Worm (Caenorhabditis elegans) whole organism, L4 larva: ENCODE results near the gene unc-36.

ENCODE experiments used
- ceh-82 ChIP-seq: sonication (generic microtip); optimal IDR thresholded peaks from 2 replicates; lab custom pipeline; 2017; ENCODE audit warnings: missing biosample characterization, missing genetic modification characterization
- dmd-6 ChIP-seq: fragments of 200-800 bp; sonication (Bioruptor generic); IDR thresholded peaks from 2 replicates; pipeline ENCODE4 v1.3.6; 2022; ENCODE audit warnings: missing genetic modification reagents, missing genetic modification characterization, missing compliant biosample characterization
- hif-1 ChIP-seq, 2 experiments: sonication (generic microtip); optimal IDR thresholded peaks; 2 replicates each; lab custom pipeline; 2016 to 2017; ENCODE audit warnings: missing compliant biosample characterization in 2 of 2, missing genetic modification characterization in 2 of 2, missing genetic modification reagents in 2 of 2, missing genotype in 2 of 2, mild to moderate bottlenecking in 1 of 2
- lin-15B ChIP-seq: fragments of 150-350 bp; sonication (generic microtip); optimal IDR thresholded peaks from 3 replicates; lab custom pipeline; 2014; ENCODE audit warnings: missing biosample characterization, missing genetic modification characterization
- unc-62 ChIP-seq, 3 experiments: fragments of 150-350 bp in 1 of 3; sonication (generic microtip); optimal IDR thresholded peaks in 2 of 3; peaks in 1 of 3; 1 replicate in 1 of 3; 2 replicates in 2 of 3; lab custom pipeline; 2014 to 2017; ENCODE audit warnings: missing biosample characterization in 3 of 3, missing genetic modification characterization in 3 of 3, missing genetic modification reagents in 3 of 3, missing genotype in 1 of 3
- zip-11 ChIP-seq: fragments of 200-800 bp; sonication (Bioruptor generic); IDR thresholded peaks from 2 replicates; pipeline ENCODE4 v1.3.6; 2022; ENCODE audit warnings: missing genetic modification characterization, missing compliant biosample characterization

DNA sequence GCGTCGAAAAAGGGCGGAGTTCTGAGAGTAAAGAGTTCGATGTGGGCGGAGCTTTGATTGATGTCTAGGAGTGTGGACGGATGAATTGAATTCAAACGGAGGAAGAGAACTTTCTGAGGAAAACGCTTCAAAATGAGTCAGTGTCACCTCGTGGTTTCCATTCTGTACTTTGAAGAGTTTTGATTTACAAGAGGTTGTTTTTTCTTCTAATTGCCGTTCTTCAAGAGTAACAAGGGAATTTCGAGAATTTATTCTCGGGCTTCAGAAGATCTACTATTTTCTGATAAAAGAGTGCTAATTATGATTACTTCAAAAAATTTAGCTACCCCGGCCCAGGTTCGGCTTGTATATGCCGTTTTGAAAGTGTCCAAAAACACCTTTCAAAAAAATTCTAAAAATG lies 24.8 kb downstream of the unc-36 start, which contains the start of gene C50C3.12:
- no peak for TF ChIP-seq zip-11 (GFP tag; lab: Robert Waterston, UW)
- TF ChIP-seq ceh-82 (tag; lab: Kevin White, UChicago) = no peak
- TF ChIP-seq dmd-6 = no peak
- no peak for TF ChIP-seq lin-15B
- TF ChIP-seq hif-1 (tag; optimal IDR thresholded peaks at IDR 0.05; lab: Kevin White, UChicago) = no peak
- no peak for TF ChIP-seq unc-62 (GFP tag; optimal IDR thresholded peaks at IDR 0.05 in 1 of 2; lab: Kevin White, UChicago)
- TF ChIP-seq unc-62 (tag; optimal IDR thresholded peaks at IDR 0.05; lab: Kevin White, UChicago) = no peak
